Worm (Caenorhabditis elegans): Measurements from ENCODE around the gene pde-4.

- TF ChIP-seq nhr-77 (tag; optimal IDR thresholded peaks at IDR 0.05) (no peak), nhr-237 (tag; optimal IDR thresholded peaks at IDR 0.05) (no peak), unc-55 (GFP tag; optimal IDR thresholded peaks at IDR 0.05) (no peak), ama-1 (optimal IDR thresholded peaks at IDR 0.05) (no peak), elt-1 (tag; optimal IDR thresholded peaks at IDR 0.05) (no peak), nhr-11 (tag; optimal IDR thresholded peaks at IDR 0.05) (no peak), snpc-4 (tag; optimal IDR thresholded peaks at IDR 0.05) (no peak), elt-3 (tag; optimal IDR thresholded peaks at IDR 0.05) (no peak), aly-2 (tag; optimal IDR thresholded peaks at IDR 0.05) (no peak), egl-27 (tag; optimal IDR thresholded peaks at IDR 0.05) (no peak), nhr-23 (tag; optimal IDR thresholded peaks at IDR 0.05) (no peak), lsy-2 (tag; optimal IDR thresholded peaks at IDR 0.05) (no peak), mdl-1 (tag; optimal IDR thresholded peaks at IDR 0.05) (no peak), C34F6.9 (tag; optimal IDR thresholded peaks at IDR 0.05) (no peak)
Observed at ce11 chrII:7624995-7625394, 26.1 kb downstream of the pde-4 start.

All from whole organism, L2 larva.